1 worm cellular context compared by ENCODE assay signal in genomic region chrV:13660660-13661325, ce11.
TF ChIP-seq lines count a peak whose summit lies in the region.

letm-1 (plus strand) TSS chrV:13661257.

TF ChIP-seq in whole organism, L1 larva, 84 proteins besides CTCF, POLR2A, EP300 and RAD21 (continued from another document):
- TF ChIP-seq hpl-2 (GFP tag; optimal IDR thresholded peaks at IDR 0.05; lab: Kevin White, UChicago): no peak
- TF ChIP-seq irx-1 (tag; optimal IDR thresholded peaks at IDR 0.05; lab: Kevin White, UChicago): no peak
- no peak for TF ChIP-seq xbp-1 (tag; optimal IDR thresholded peaks at IDR 0.05; lab: Kevin White, UChicago)
- no peak for TF ChIP-seq fos-1 (tag; optimal IDR thresholded peaks at IDR 0.05; lab: Kevin White, UChicago)
- peak in 1 of 2 experiments; percentile 48 for TF ChIP-seq mdl-1 (tag; optimal IDR thresholded peaks at IDR 0.05; lab: Kevin White, UChicago)
- TF ChIP-seq ceh-88 (GFP tag; IDR thresholded peaks at IDR 0.05; lab: Robert Waterston, UW): no peak
- TF ChIP-seq ceh-90 (tag; optimal IDR thresholded peaks at IDR 0.05; lab: Kevin White, UChicago): no peak
- TF ChIP-seq nhr-12 (tag; optimal IDR thresholded peaks at IDR 0.05; lab: Kevin White, UChicago): no peak
- TF ChIP-seq lin-13 (GFP tag; optimal IDR thresholded peaks at IDR 0.05; lab: Kevin White, UChicago): no peak
- TF ChIP-seq nhr-11 (tag; optimal IDR thresholded peaks at IDR 0.05; lab: Kevin White, UChicago): no peak
- no peak for TF ChIP-seq ets-5 (GFP tag; IDR thresholded peaks at IDR 0.05; lab: Robert Waterston, UW)
- no peak for TF ChIP-seq fkh-4 (tag; optimal IDR thresholded peaks at IDR 0.05; lab: Kevin White, UChicago; ENCODE audit: borderline replicate concordance)
- TF ChIP-seq sox-4 (tag; optimal IDR thresholded peaks at IDR 0.05; lab: Kevin White, UChicago): no peak
- no peak for TF ChIP-seq lin-15B (tag; optimal IDR thresholded peaks at IDR 0.05; lab: Kevin White, UChicago)
- no peak for TF ChIP-seq jun-1 (tag; optimal IDR thresholded peaks at IDR 0.05; lab: Kevin White, UChicago)
- TF ChIP-seq F16B12.6 (tag; optimal IDR thresholded peaks at IDR 0.05; lab: Kevin White, UChicago): no peak
- no peak for TF ChIP-seq hlh-4 (tag; optimal IDR thresholded peaks at IDR 0.05; lab: Kevin White, UChicago)
- peak; percentile 17 for TF ChIP-seq blmp-1 (tag; optimal IDR thresholded peaks at IDR 0.05; lab: Kevin White, UChicago)
- TF ChIP-seq zip-4 (GFP tag; optimal IDR thresholded peaks at IDR 0.05; lab: Kevin White, UChicago): peak; percentile 40
- no peak for TF ChIP-seq tlp-1 (tag; optimal IDR thresholded peaks at IDR 0.05; lab: Kevin White, UChicago)
- TF ChIP-seq rnt-1 (tag; optimal IDR thresholded peaks at IDR 0.05; lab: Kevin White, UChicago): no peak
- TF ChIP-seq elt-2 (tag; optimal IDR thresholded peaks at IDR 0.05; lab: Kevin White, UChicago): peak; percentile 2
- no peak for TF ChIP-seq fkh-8 (tag; optimal IDR thresholded peaks at IDR 0.05; lab: Kevin White, UChicago)
- no peak for TF ChIP-seq C34B4.2 (tag; optimal IDR thresholded peaks at IDR 0.05; lab: Kevin White, UChicago)
- no peak for TF ChIP-seq lir-3 (tag; optimal IDR thresholded peaks at IDR 0.05; lab: Kevin White, UChicago; ENCODE audit: poor library complexity)
